Fruit fly (Drosophila melanogaster) whole organism, embryonic: ENCODE results near the gene CG42399.
A peak's percentile ranks its signal among the peaks of the same experiment; 100 is the strongest.

Source experiments
- CG13424 ChIP-seq: fragments of 200-800 bp; sonication (Bioruptor generic); optimal IDR thresholded peaks from 2 replicates; lab custom pipeline; 2019; ENCODE audit warnings: missing biosample characterization, mild to moderate bottlenecking, missing genetic modification characterization, moderate library complexity
- CG18764 ChIP-seq: fragments of 200-800 bp; sonication (Bioruptor generic); optimal IDR thresholded peaks from 3 replicates; lab custom pipeline; 2016; ENCODE audit warnings: missing biosample characterization, missing genetic modification characterization
- CG4617 ChIP-seq: fragments of 200-800 bp; sonication (Bioruptor generic); optimal IDR thresholded peaks from 3 replicates; lab custom pipeline; 2016; ENCODE audit warnings: missing biosample characterization, missing genetic modification characterization, borderline replicate concordance
- PHDP ChIP-seq: fragments of 200-800 bp; sonication (Bioruptor generic); optimal IDR thresholded peaks from 3 replicates; lab custom pipeline; 2018; ENCODE audit warnings: missing biosample characterization, mild to moderate bottlenecking, missing genetic modification characterization, moderate library complexity
- Rx ChIP-seq: fragments of 200-800 bp; sonication (Bioruptor generic); IDR thresholded peaks from 2 replicates; pipeline ENCODE4 v1.3.6; 2022; ENCODE audit warnings: missing biosample characterization, missing genetic modification characterization
- fd102C ChIP-seq: fragments of 200-800 bp; sonication (Bioruptor generic); optimal IDR thresholded peaks from 2 replicates; lab custom pipeline; 2018; ENCODE audit warnings: missing biosample characterization, mild to moderate bottlenecking, missing genetic modification characterization, moderate library complexity

- TF ChIP-seq PHDP (tag; lab: Kevin White, UChicago) (peak; percentile 24), CG4617 (GFP tag; lab: Kevin White, UChicago) (peak; percentile 68), CG13424 (tag; lab: Kevin White, UChicago) (no peak), Rx (GFP tag; lab: Robert Waterston, UW) (no peak), CG18764 (GFP tag; lab: Kevin White, UChicago) (no peak), fd102C (GFP tag; lab: Kevin White, UChicago) (no peak)
Observed at dm6 chr2L:143088-143487, 10.0 kb downstream of the CG42399 start, which contains the start of the genes CG31974 and CG11454.
